Worm (Caenorhabditis elegans): ENCODE data around the gene fem-3.

ce11 chrIV:9092011-9092410 is 12.8 kb upstream of the fem-3 start:
- TF ChIP-seq ama-1 (optimal IDR thresholded peaks at IDR 0.05) = no peak
- no peak for TF ChIP-seq tra-4 (tag; optimal IDR thresholded peaks at IDR 0.05)
- no peak for TF ChIP-seq tbx-37 (GFP tag; conservative IDR thresholded peaks at IDR 0.05)
- no peak for TF ChIP-seq hmbx-1 (tag; optimal IDR thresholded peaks at IDR 0.05)
- TF ChIP-seq scrt-1 (GFP tag; IDR thresholded peaks at IDR 0.05) = no peak
- no peak for TF ChIP-seq flt-1 (GFP tag; IDR thresholded peaks at IDR 0.05)
- TF ChIP-seq hnd-1 (tag; optimal IDR thresholded peaks at IDR 0.05) = no peak
- no peak for TF ChIP-seq pes-1 (GFP tag; IDR thresholded peaks at IDR 0.05)
- no peak for TF ChIP-seq sea-1 (GFP tag; conservative IDR thresholded peaks at IDR 0.05)
- TF ChIP-seq ceh-36 (tag; optimal IDR thresholded peaks at IDR 0.05) = no peak
